Worm (Caenorhabditis elegans): ENCODE data around the gene R09E10.1.

The R09E10.1 gene

DNA sequence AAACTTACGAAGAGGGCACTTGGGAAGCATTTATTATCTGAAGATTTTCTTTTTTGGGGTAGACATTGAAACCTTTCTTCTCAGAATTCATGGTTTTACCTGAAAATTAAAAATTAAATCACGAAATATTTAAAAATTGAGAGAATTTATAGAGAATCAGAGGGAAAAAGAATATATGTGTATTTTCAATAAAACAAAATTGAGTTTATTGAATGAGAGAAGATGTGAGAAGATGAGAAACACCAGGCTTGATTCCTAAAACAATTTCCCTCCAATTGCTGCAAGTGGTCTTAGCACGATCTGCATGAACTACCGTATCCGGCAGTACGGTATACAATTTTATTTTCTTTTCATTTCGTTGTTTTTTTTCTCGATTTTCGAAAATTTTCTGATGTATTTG, 34.5 kb upstream of the R09E10.1 start, which contains the start of gene R11A8.1:
Gene R11A8.1, minus strand, starts transcription at position 101 of the 400 bp plus-strand sequence.
- TF ChIP-seq ceh-31 (tag; optimal IDR thresholded peaks at IDR 0.05) (no peak), rnt-1 (tag; optimal IDR thresholded peaks at IDR 0.05) (no peak), C38D4.7 (GFP tag; optimal IDR thresholded peaks at IDR 0.05) (no peak), unc-42 (tag; optimal IDR thresholded peaks at IDR 0.05) (no peak), elt-2 (tag; optimal IDR thresholded peaks at IDR 0.05) (no peak), lin-11 (tag; optimal IDR thresholded peaks at IDR 0.05) (no peak), mec-3 (tag; optimal IDR thresholded peaks at IDR 0.05; ENCODE audit: borderline replicate concordance) (no peak), fkh-6 (tag; optimal IDR thresholded peaks at IDR 0.05) (no peak), ceh-9 (tag; optimal IDR thresholded peaks at IDR 0.05) (no peak), ceh-18 (tag; optimal IDR thresholded peaks at IDR 0.05) (no peak), pqm-1 (tag; optimal IDR thresholded peaks at IDR 0.05) (no peak)

DNA sequence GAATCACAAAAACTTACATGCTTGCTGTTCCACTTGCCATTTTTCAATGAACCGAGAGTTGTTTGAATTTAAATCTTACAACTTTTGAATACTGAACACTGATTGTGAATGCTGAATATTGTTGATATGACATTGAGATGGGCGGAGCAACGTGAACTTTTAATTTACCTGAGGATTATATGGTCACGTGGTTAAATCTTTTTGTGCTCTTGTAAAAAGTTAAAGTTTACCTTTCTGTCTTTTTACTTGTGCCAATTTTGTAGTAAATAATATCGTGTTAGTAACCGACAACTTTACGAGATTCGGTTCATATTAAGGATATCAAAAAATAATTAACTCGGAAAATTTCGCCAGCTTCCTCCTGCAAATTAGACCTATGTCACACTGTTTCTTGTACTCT, 29.7 kb upstream of the R09E10.1 start, which contains the start of gene Y43C5B.2:
Gene Y43C5B.2, minus strand, starts transcription at position 101 of the 400 bp plus-strand sequence.
- TF ChIP-seq pag-3 (tag; optimal IDR thresholded peaks at IDR 0.05; ENCODE audit: borderline replicate concordance) (no peak), mec-3 (tag; optimal IDR thresholded peaks at IDR 0.05; ENCODE audit: borderline replicate concordance) (no peak), ztf-16 (tag; optimal IDR thresholded peaks at IDR 0.05) (no peak), ceh-2 (tag; optimal IDR thresholded peaks at IDR 0.05) (no peak), pha-4 (tag; optimal IDR thresholded peaks at IDR 0.05) (no peak), che-1 (tag; optimal IDR thresholded peaks at IDR 0.05) (no peak), hlh-8 (tag; optimal IDR thresholded peaks at IDR 0.05) (no peak), ref-2 (tag; optimal IDR thresholded peaks at IDR 0.05) (no peak), rnt-1 (tag; optimal IDR thresholded peaks at IDR 0.05) (no peak), ets-4 (tag; optimal IDR thresholded peaks at IDR 0.05) (no peak), syd-9 (tag; optimal IDR thresholded peaks at IDR 0.05) (no peak), fkh-6 (tag; optimal IDR thresholded peaks at IDR 0.05) (no peak), ceh-18 (tag; optimal IDR thresholded peaks at IDR 0.05) (no peak), zip-5 (tag; optimal IDR thresholded peaks at IDR 0.05) (no peak), unc-86 (tag; optimal IDR thresholded peaks at IDR 0.05) (no peak), tbx-2 (tag; optimal IDR thresholded peaks at IDR 0.05) (no peak), ceh-45 (GFP tag; IDR thresholded peaks at IDR 0.05) (no peak), lim-6 (tag; optimal IDR thresholded peaks at IDR 0.05) (no peak), unc-3 (GFP tag; conservative IDR thresholded peaks at IDR 0.05) (no peak), unc-3 (tag; optimal IDR thresholded peaks at IDR 0.05) (no peak)

- no peak for TF ChIP-seq ztf-16 (tag; optimal IDR thresholded peaks at IDR 0.05)
- no peak for TF ChIP-seq unc-3 (GFP tag; conservative IDR thresholded peaks at IDR 0.05)
- no peak for TF ChIP-seq unc-3 (tag; optimal IDR thresholded peaks at IDR 0.05)
- TF ChIP-seq C08G9.2 (tag; optimal IDR thresholded peaks at IDR 0.05), result no peak
- TF ChIP-seq ceh-22 (tag; optimal IDR thresholded peaks at IDR 0.05), result no peak
- no peak for TF ChIP-seq pha-2 (tag; optimal IDR thresholded peaks at IDR 0.05)
- TF ChIP-seq ceh-31 (tag; optimal IDR thresholded peaks at IDR 0.05), result no peak
- TF ChIP-seq hlh-6 (tag; optimal IDR thresholded peaks at IDR 0.05), result no peak
- no peak for TF ChIP-seq unc-86 (tag; optimal IDR thresholded peaks at IDR 0.05)
- TF ChIP-seq npax-4 (tag; optimal IDR thresholded peaks at IDR 0.05), result no peak
- no peak for TF ChIP-seq sox-2 (GFP tag; IDR thresholded peaks at IDR 0.05)
- no peak for TF ChIP-seq ttx-3 (tag; optimal IDR thresholded peaks at IDR 0.05)
- TF ChIP-seq mec-3 (tag; optimal IDR thresholded peaks at IDR 0.05; ENCODE audit: borderline replicate concordance), result no peak
- no peak for TF ChIP-seq ceh-34 (tag; optimal IDR thresholded peaks at IDR 0.05)
- no peak for TF ChIP-seq ceh-14 (tag; optimal IDR thresholded peaks at IDR 0.05)
- no peak for TF ChIP-seq ceh-48 (tag; optimal IDR thresholded peaks at IDR 0.05)
- TF ChIP-seq elt-2 (tag; optimal IDR thresholded peaks at IDR 0.05), result no peak
- no peak for TF ChIP-seq pax-1 (tag; optimal IDR thresholded peaks at IDR 0.05)
- no peak for TF ChIP-seq ahr-1 (tag; optimal IDR thresholded peaks at IDR 0.05)
- no peak for TF ChIP-seq fkh-6 (tag; optimal IDR thresholded peaks at IDR 0.05)
These were observed 27.5 kb upstream of the R09E10.1 start, which contains the start of the genes unc-43 and Y43C5B.3 for ce11 chrIV:10349871-10350640. unc-43 (minus strand) TSS chrIV:10350217. Y43C5B.3 (plus strand) TSS chrIV:10350590.
